Worm (Caenorhabditis elegans) whole organism, early embryonic: ENCODE measurements around the gene swt-1.

Experiments used
- B0310.2 ChIP-seq: sonication (generic microtip); optimal IDR thresholded peaks from 2 replicates; lab custom pipeline; 2016; ENCODE audit warnings: mild to moderate bottlenecking, missing genetic modification characterization, missing compliant biosample characterization
- F13C5.2 ChIP-seq: sonication (generic microtip); optimal IDR thresholded peaks from 2 replicates; lab custom pipeline; 2017; ENCODE audit warnings: mild to moderate bottlenecking, missing genetic modification characterization, inconsistent platforms, missing compliant biosample characterization
- aly-1 ChIP-seq: sonication (generic microtip); optimal IDR thresholded peaks from 2 replicates; lab custom pipeline; 2016; ENCODE audit warnings: missing genetic modification characterization, missing compliant biosample characterization
- ama-1 ChIP-seq: fragments of 150-350 bp; optimal IDR thresholded peaks from 2 replicates; lab custom pipeline; 2014
- ceh-13 ChIP-seq: fragments of 200-800 bp; sonication (Bioruptor generic); optimal IDR thresholded peaks from 2 replicates; lab custom pipeline; 2018; ENCODE audit warnings: mild to moderate bottlenecking, missing genetic modification characterization, missing compliant biosample characterization
- ceh-36 ChIP-seq: sonication (generic microtip); optimal IDR thresholded peaks from 2 replicates; lab custom pipeline; 2016; ENCODE audit warnings: missing genetic modification characterization, inconsistent platforms, missing compliant biosample characterization
- ets-7 ChIP-seq: sonication (generic microtip); optimal IDR thresholded peaks from 2 replicates; lab custom pipeline; 2016; ENCODE audit warnings: missing genotype, missing genetic modification characterization, missing compliant biosample characterization
- flt-1 ChIP-seq: fragments of 200-800 bp; sonication (Bioruptor generic); IDR thresholded peaks from 2 replicates; pipeline ENCODE4 v1.3.6; 2022; ENCODE audit warnings: missing genetic modification characterization, missing compliant biosample characterization
- hmbx-1 ChIP-seq: sonication (generic microtip); optimal IDR thresholded peaks from 2 replicates; lab custom pipeline; 2016; ENCODE audit warnings: mild to moderate bottlenecking, missing genetic modification characterization, missing compliant biosample characterization
- hmg-4 ChIP-seq: fragments of 200-800 bp; sonication (Bioruptor generic); optimal IDR thresholded peaks from 2 replicates; lab custom pipeline; 2018; ENCODE audit warnings: mild to moderate bottlenecking, missing genetic modification characterization, missing compliant biosample characterization
- hnd-1 ChIP-seq: sonication (generic microtip); optimal IDR thresholded peaks from 2 replicates; lab custom pipeline; 2016; ENCODE audit warnings: missing genetic modification characterization, missing compliant biosample characterization
- pes-1 ChIP-seq: fragments of 200-800 bp; sonication (Bioruptor generic); IDR thresholded peaks from 2 replicates; pipeline ENCODE4 v1.3.6; 2022; ENCODE audit warnings: missing genetic modification reagents, missing genetic modification characterization, missing compliant biosample characterization
- scrt-1 ChIP-seq: fragments of 200-800 bp; sonication (Bioruptor generic); IDR thresholded peaks from 2 replicates; pipeline ENCODE4 v1.3.6; 2022; ENCODE audit warnings: missing genetic modification characterization, missing compliant biosample characterization
- sea-1 ChIP-seq: fragments of 200-800 bp; sonication (Bioruptor generic); conservative IDR thresholded peaks from 2 replicates; pipeline ENCODE4 v1.3.6; 2022; ENCODE audit warnings: missing genetic modification characterization, missing compliant biosample characterization
- tbx-11 ChIP-seq: fragments of 200-800 bp; sonication (Bioruptor generic); IDR thresholded peaks from 2 replicates; pipeline ENCODE4 v1.3.6; 2022; ENCODE audit warnings: missing genetic modification characterization, missing compliant biosample characterization
- tbx-37 ChIP-seq: fragments of 200-800 bp; sonication (Bioruptor generic); conservative IDR thresholded peaks from 2 replicates; pipeline ENCODE4 v1.3.6; 2022; ENCODE audit warnings: missing genetic modification reagents, missing genetic modification characterization, missing compliant biosample characterization
- tra-4 ChIP-seq: sonication (generic microtip); optimal IDR thresholded peaks from 2 replicates; lab custom pipeline; 2017; ENCODE audit warnings: missing genetic modification characterization, missing compliant biosample characterization

The swt-1 gene

DNA sequence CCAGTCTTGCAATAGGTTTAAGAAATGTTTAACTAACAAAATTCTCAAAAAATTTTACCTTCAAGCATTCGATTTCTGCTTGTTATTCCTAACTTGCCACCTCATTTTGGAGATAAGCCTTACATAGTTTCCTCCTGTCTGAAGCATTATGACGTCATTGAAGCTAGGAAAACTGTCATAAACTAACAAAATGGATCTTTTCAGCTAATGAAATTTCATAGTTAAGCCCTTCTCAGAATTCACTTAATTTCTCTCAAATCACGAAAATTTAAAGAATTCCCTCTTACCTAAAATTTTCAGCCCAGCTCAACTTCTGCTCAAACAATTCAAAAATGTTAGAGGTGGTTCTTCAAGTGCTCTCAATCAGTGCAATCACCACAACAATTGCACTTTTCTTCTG, at the start of gene swt-1:
Gene swt-1 (plus strand): TSS at position 301 of the 400 bp plus-strand sequence.
- TF ChIP-seq ceh-36 (no peak), tra-4 (tag; lab: Kevin White, UChicago) (no peak), pes-1 (GFP tag; lab: Robert Waterston, UW) (no peak), aly-1 (tag; lab: Kevin White, UChicago) (no peak), tbx-37 (GFP tag; lab: Robert Waterston, UW) (no peak)

DNA sequence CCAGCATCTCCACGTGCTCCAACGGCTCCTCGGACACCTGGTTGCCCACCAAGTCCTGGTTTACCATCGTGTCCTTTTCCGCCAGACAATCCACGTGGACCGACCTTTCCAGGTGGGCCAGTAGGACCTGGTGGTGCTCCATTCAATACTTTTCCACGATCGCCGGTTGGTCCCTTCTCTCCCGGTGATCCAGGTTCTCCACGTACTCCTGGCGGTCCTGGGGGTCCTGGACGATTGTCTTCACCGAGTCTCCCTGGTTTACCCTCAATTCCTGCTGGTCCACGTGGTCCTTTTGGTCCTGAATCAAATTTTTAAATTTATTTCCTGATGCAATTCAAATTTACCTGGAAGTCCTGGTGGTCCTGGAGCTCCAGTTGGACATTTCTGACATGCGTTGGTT, 48.9 kb upstream of the swt-1 start:
- TF ChIP-seq ama-1 (no peak), tbx-11 (GFP tag; lab: Robert Waterston, UW) (no peak), ceh-13 (GFP tag; lab: Kevin White, UChicago) (no peak), tra-4 (tag; lab: Kevin White, UChicago) (no peak), pes-1 (GFP tag; lab: Robert Waterston, UW) (no peak), F13C5.2 (tag; lab: Kevin White, UChicago) (no peak), hmg-4 (GFP tag; lab: Kevin White, UChicago) (no peak), sea-1 (no peak), ets-7 (tag; lab: Kevin White, UChicago) (no peak), hmbx-1 (tag; lab: Kevin White, UChicago) (no peak), aly-1 (tag; lab: Kevin White, UChicago) (no peak), B0310.2 (tag; lab: Kevin White, UChicago) (no peak), tbx-37 (GFP tag; lab: Robert Waterston, UW) (no peak), scrt-1 (no peak), flt-1 (no peak)

DNA sequence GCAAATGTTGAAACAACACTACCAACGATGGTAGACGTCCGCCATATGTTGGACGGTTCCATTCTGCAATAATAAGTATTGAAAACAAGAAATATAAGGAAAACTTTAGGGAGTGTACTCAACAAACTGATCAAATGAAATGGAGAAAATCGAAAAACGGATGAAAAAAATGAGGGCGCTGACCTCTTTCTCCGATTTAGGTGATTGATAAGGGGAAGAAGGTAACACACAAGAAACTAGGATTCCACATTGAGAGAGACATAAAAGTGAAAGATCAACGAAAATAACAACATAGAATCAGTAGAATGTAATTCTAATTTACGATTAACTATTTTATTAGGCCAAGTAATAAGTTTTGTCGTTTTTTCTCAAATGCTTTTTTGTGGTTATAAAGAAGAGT, 48.2 kb upstream of the swt-1 start, which contains the start of gene dpy-9:
Gene dpy-9 (minus strand): TSS at position 63 of the 400 bp plus-strand sequence.
- no peak for TF ChIP-seq F13C5.2 (tag; lab: Kevin White, UChicago)
- no peak for TF ChIP-seq sea-1
- no peak for TF ChIP-seq ets-7 (tag; lab: Kevin White, UChicago)
- TF ChIP-seq B0310.2 (tag; lab: Kevin White, UChicago): no peak
- no peak for TF ChIP-seq flt-1
- no peak for TF ChIP-seq hmbx-1 (tag; lab: Kevin White, UChicago)
- no peak for TF ChIP-seq ceh-36
- TF ChIP-seq hnd-1 (tag; lab: Kevin White, UChicago): no peak
- TF ChIP-seq ceh-13 (GFP tag; lab: Kevin White, UChicago): no peak
- no peak for TF ChIP-seq hmg-4 (GFP tag; lab: Kevin White, UChicago)
- TF ChIP-seq tbx-11 (GFP tag; lab: Robert Waterston, UW): no peak
- no peak for TF ChIP-seq tra-4 (tag; lab: Kevin White, UChicago)
- no peak for TF ChIP-seq pes-1 (GFP tag; lab: Robert Waterston, UW)
- no peak for TF ChIP-seq aly-1 (tag; lab: Kevin White, UChicago)
- no peak for TF ChIP-seq ama-1
- no peak for TF ChIP-seq tbx-37 (GFP tag; lab: Robert Waterston, UW)
- TF ChIP-seq scrt-1: no peak

DNA sequence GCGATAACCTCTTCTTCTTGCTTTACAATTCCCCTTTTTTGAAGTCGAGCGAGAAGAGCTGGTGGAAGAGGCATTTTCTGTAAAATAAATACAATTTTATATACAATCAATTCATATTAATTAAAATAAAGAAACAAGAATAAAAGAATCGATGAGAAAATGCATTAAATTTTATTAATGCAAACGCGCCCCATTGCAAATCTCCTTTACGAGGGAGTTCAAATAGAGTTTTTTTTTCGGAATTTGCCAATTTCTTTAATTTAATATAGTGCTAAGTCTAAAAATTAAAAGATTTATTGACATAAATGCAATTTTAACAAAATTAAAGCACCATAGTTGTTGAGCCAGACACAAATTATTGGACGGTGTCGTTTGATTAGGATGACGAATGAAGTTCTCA, 45.7 kb upstream of the swt-1 start, which contains the start of gene pqbp-1.1:
Gene pqbp-1.1 (minus strand): TSS at position 77 of the 400 bp plus-strand sequence.
- no peak for TF ChIP-seq ama-1
- no peak for TF ChIP-seq flt-1
- no peak for TF ChIP-seq aly-1 (tag; lab: Kevin White, UChicago)
- TF ChIP-seq sea-1: 0 out of 2 replicates have a peak, but pooled peaks have one; percentile 48
- TF ChIP-seq F13C5.2 (tag; lab: Kevin White, UChicago): peak; percentile 39
- TF ChIP-seq hmg-4 (GFP tag; lab: Kevin White, UChicago): no peak
- TF ChIP-seq tra-4 (tag; lab: Kevin White, UChicago): no peak

DNA sequence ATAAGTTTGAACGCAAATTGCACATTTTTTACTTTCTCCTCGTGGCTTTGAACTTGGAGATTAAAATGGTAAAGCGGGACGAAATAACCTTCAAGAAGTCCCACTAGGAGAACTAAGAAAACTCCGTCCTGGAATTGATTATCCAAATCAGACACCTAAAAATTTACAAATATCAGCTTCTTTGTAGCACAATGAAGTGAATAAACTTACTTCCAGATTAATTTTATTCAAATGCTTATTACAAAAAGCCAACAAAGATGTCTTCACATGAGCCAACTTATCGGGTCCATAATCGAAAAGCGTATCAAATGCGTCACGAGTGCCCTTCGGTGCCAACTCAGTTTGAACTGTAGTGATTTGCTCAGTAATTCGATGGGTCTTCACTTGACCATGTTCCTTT, 44.8 kb upstream of the swt-1 start:
- TF ChIP-seq tra-4 (tag; lab: Kevin White, UChicago) (no peak), ets-7 (tag; lab: Kevin White, UChicago) (no peak), scrt-1 (no peak), hnd-1 (tag; lab: Kevin White, UChicago) (no peak), sea-1 (no peak), ceh-36 (no peak), ceh-13 (GFP tag; lab: Kevin White, UChicago) (no peak), F13C5.2 (tag; lab: Kevin White, UChicago) (no peak), aly-1 (tag; lab: Kevin White, UChicago) (no peak), hmg-4 (GFP tag; lab: Kevin White, UChicago) (no peak), pes-1 (GFP tag; lab: Robert Waterston, UW) (no peak), flt-1 (no peak), hmbx-1 (tag; lab: Kevin White, UChicago) (no peak), ama-1 (no peak), B0310.2 (tag; lab: Kevin White, UChicago) (no peak), tbx-11 (GFP tag; lab: Robert Waterston, UW) (no peak), tbx-37 (GFP tag; lab: Robert Waterston, UW) (no peak)

DNA sequence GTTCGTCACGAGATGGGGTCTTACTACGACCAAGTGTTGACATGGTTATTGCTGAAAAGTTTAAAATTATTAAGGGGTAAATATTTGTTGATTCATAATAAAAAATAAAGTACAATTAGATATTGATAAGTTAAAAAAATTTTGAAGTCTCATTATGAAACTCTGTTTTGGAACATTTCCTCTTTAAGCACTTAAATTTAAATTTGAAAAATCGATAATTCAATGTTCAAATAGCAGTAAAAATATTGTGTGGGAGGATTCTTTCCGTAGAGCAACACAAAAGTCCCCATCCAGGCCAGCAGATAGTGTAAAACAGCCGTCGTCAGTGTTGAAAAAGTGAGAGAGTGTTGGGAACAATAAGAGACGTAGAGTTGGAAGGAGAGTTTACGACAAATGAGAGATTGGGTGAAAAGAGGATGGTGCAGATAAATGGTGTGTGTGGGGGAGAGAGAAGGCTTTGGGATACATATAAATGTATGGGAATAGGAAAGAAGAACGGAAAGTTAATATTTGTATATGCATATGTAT, 43.1 kb upstream of the swt-1 start, which contains the start of gene pat-6:
Gene pat-6 (minus strand): TSS at position 51 of the 528 bp plus-strand sequence.
- TF ChIP-seq B0310.2 (tag; lab: Kevin White, UChicago): no peak
- no peak for TF ChIP-seq ceh-36
- TF ChIP-seq tbx-11 (GFP tag; lab: Robert Waterston, UW): no peak
- no peak for TF ChIP-seq ets-7 (tag; lab: Kevin White, UChicago)
- TF ChIP-seq tbx-37 (GFP tag; lab: Robert Waterston, UW): no peak
- no peak for TF ChIP-seq hmbx-1 (tag; lab: Kevin White, UChicago)
- TF ChIP-seq ceh-13 (GFP tag; lab: Kevin White, UChicago): no peak
- TF ChIP-seq sea-1: no peak
- no peak for TF ChIP-seq hnd-1 (tag; lab: Kevin White, UChicago)
- no peak for TF ChIP-seq aly-1 (tag; lab: Kevin White, UChicago)
- no peak for TF ChIP-seq tra-4 (tag; lab: Kevin White, UChicago)
- no peak for TF ChIP-seq F13C5.2 (tag; lab: Kevin White, UChicago)
- TF ChIP-seq ama-1: no peak
- no peak for TF ChIP-seq flt-1
- TF ChIP-seq scrt-1: no peak

DNA sequence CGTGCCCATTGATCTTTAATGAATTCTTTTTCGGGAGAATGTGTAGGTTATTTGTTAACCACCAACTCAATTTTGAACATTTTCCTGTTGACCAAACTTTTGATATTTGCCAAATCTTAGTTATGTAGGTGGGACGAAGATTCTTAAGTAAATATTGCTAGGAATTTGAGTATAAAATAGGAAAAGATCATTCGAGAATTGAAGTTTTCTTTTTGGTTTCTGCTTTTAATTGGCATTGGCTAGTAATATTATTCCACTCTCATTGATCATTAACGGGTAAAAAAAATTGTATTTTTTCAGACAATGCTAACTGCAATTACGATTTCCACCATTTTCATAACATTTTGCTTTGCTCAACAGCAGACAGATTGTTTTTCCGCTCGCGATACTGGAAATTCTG, 41.2 kb upstream of the swt-1 start, which contains the start of gene T21D12.12:
Gene T21D12.12 (plus strand): TSS at position 301 of the 400 bp plus-strand sequence.
- TF ChIP-seq ceh-36: no peak
- TF ChIP-seq tra-4 (tag; lab: Kevin White, UChicago): no peak
- no peak for TF ChIP-seq scrt-1
- TF ChIP-seq tbx-37 (GFP tag; lab: Robert Waterston, UW): no peak
- no peak for TF ChIP-seq ets-7 (tag; lab: Kevin White, UChicago)
